Worm (Caenorhabditis elegans): ENCODE data around the gene F43C11.3.

Gene F43C11.3

ce11 chrII:2385495-2385894 is 32.4 kb downstream of the F43C11.3 start, which contains the start of gene F16G10.9:
TSS of gene F16G10.9 (minus strand) at chrII:2385595.
- no peak for TF ChIP-seq nhr-237 (tag; optimal IDR thresholded peaks at IDR 0.05)
- no peak for TF ChIP-seq fkh-10 (GFP tag; optimal IDR thresholded peaks at IDR 0.05)

ce11 chrII:2390884-2391283 is 37.8 kb downstream of the F43C11.3 start, which contains the start of gene F16G10.10:
TSS of gene F16G10.10 (minus strand) at chrII:2390984.
- no peak for TF ChIP-seq ceh-82 (tag; optimal IDR thresholded peaks at IDR 0.05)
- TF ChIP-seq skn-1 (tag; optimal IDR thresholded peaks at IDR 0.05), result no peak
- TF ChIP-seq hlh-4 (tag; optimal IDR thresholded peaks at IDR 0.05), result no peak
- TF ChIP-seq unc-30 (tag; optimal IDR thresholded peaks at IDR 0.05), result no peak
- TF ChIP-seq tlp-1 (tag; optimal IDR thresholded peaks at IDR 0.05), result no peak
- TF ChIP-seq nhr-77 (tag; optimal IDR thresholded peaks at IDR 0.05), result no peak
- TF ChIP-seq egl-13 (tag; optimal IDR thresholded peaks at IDR 0.05), result no peak
- TF ChIP-seq irx-1 (tag; optimal IDR thresholded peaks at IDR 0.05), result no peak
- TF ChIP-seq aly-2 (tag; optimal IDR thresholded peaks at IDR 0.05), result no peak

ce11 chrII:2393821-2394220 is 40.7 kb downstream of the F43C11.3 start, which contains the start of gene F16G10.11:
TSS of gene F16G10.11 (minus strand) at chrII:2393921.
- no peak for TF ChIP-seq unc-130 (tag; optimal IDR thresholded peaks at IDR 0.05)
- TF ChIP-seq mef-2 (tag; optimal IDR thresholded peaks at IDR 0.05), result no peak
- no peak for TF ChIP-seq fos-1 (tag; optimal IDR thresholded peaks at IDR 0.05)
- no peak for TF ChIP-seq tbx-2 (tag; optimal IDR thresholded peaks at IDR 0.05)
- no peak for TF ChIP-seq dsc-1 (tag; optimal IDR thresholded peaks at IDR 0.05)
- no peak for TF ChIP-seq nhr-237 (tag; optimal IDR thresholded peaks at IDR 0.05)
- TF ChIP-seq zip-4 (GFP tag; optimal IDR thresholded peaks at IDR 0.05), result no peak
- no peak for TF ChIP-seq F16B12.6 (tag; optimal IDR thresholded peaks at IDR 0.05)
- TF ChIP-seq mdl-1 (tag; optimal IDR thresholded peaks at IDR 0.05), result no peak
- TF ChIP-seq sptf-1 (tag; optimal IDR thresholded peaks at IDR 0.05), result no peak
- TF ChIP-seq rnt-1 (tag; optimal IDR thresholded peaks at IDR 0.05), result no peak
- TF ChIP-seq lin-39 (tag; optimal IDR thresholded peaks at IDR 0.05), result no peak
- no peak for TF ChIP-seq blmp-1 (tag; optimal IDR thresholded peaks at IDR 0.05)
- no peak for TF ChIP-seq C04F5.9 (tag; optimal IDR thresholded peaks at IDR 0.05)
- no peak for TF ChIP-seq efl-1 (optimal IDR thresholded peaks at IDR 0.05)
- TF ChIP-seq efl-1 (GFP tag; optimal IDR thresholded peaks at IDR 0.05 in 1 of 2), result no peak
- no peak for TF ChIP-seq grh-1 (GFP tag; IDR thresholded peaks at IDR 0.05)
- TF ChIP-seq elt-3 (tag; optimal IDR thresholded peaks at IDR 0.05), result no peak

DNA sequence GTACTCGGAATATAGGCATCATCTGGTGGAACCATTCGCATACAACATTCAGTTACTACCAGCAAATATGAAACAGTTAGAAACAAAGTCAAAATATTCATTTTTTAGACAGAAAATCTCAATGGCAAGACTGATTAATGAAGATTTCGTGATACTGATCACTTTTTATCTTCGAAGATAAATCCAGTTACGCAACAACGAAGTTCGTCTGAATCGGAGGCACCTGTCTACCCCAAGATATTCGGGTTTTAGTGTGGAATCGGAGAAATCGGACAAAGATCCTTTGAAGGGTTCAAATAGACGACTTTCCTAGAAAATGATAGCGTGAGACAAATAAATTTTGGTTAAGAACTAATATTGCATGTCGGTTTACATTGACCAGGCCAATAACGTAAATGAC is 42.8 kb downstream of the F43C11.3 start, which contains the start of gene F16G10.13:
Gene F16G10.13, minus strand, starts transcription at position 101 of the 400 bp plus-strand sequence.
- TF ChIP-seq unc-86 (tag; optimal IDR thresholded peaks at IDR 0.05) (no peak), vab-15 (tag; optimal IDR thresholded peaks at IDR 0.05) (no peak), zip-4 (GFP tag; optimal IDR thresholded peaks at IDR 0.05) (no peak), egl-13 (tag; optimal IDR thresholded peaks at IDR 0.05) (no peak), egl-27 (tag; optimal IDR thresholded peaks at IDR 0.05) (no peak), C16A3.4 (tag; optimal IDR thresholded peaks at IDR 0.05) (no peak), fkh-4 (tag; optimal IDR thresholded peaks at IDR 0.05; ENCODE audit: borderline replicate concordance) (no peak), ceh-63 (GFP tag; optimal IDR thresholded peaks at IDR 0.05) (no peak), lir-3 (tag; optimal IDR thresholded peaks at IDR 0.05; ENCODE audit: poor library complexity) (no peak), C04F5.9 (tag; optimal IDR thresholded peaks at IDR 0.05) (no peak), tlp-1 (tag; optimal IDR thresholded peaks at IDR 0.05) (no peak)

DNA sequence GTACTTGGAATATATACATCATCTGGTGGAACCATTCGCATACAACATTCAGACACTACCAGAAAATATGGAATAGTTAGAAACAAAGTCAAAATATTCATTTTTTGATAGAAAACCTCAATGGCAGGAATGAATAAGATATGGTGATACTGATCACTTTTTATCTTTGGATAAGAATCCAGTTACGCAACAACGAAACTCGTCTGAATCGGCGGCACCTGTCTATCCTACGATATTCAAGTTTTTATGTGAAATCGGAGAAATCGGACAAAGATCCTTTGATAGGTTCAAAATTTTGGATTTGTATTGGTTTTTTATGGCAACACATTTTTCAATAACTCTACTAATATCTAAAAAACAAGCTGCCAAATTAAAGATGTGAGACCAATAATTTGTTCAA is 45.8 kb downstream of the F43C11.3 start, which contains the start of gene F16G10.14:
Gene F16G10.14, minus strand, starts transcription at position 101 of the 400 bp plus-strand sequence.
- TF ChIP-seq C16A3.4 (tag; optimal IDR thresholded peaks at IDR 0.05), result no peak
- TF ChIP-seq F16B12.6 (tag; optimal IDR thresholded peaks at IDR 0.05), result no peak
- TF ChIP-seq nhr-28 (tag; optimal IDR thresholded peaks at IDR 0.05), result no peak
- no peak for TF ChIP-seq nhr-84 (tag; optimal IDR thresholded peaks at IDR 0.05)
- TF ChIP-seq ceh-8 (GFP tag; optimal IDR thresholded peaks at IDR 0.05), result no peak
- TF ChIP-seq efl-1 (optimal IDR thresholded peaks at IDR 0.05), result no peak
- no peak for TF ChIP-seq efl-1 (GFP tag; optimal IDR thresholded peaks at IDR 0.05 in 1 of 2)
- no peak for TF ChIP-seq efl-3 (GFP tag; optimal IDR thresholded peaks at IDR 0.05)

Measured in whole organism, L1 larva.